Worm (Caenorhabditis elegans) whole organism, young adult: ENCODE results near the gene noca-1.
A peak's percentile ranks its signal among the peaks of the same experiment; 100 is the strongest.

Experiments used
- B0261.1 ChIP-seq: sonication (generic microtip); optimal IDR thresholded peaks from 2 replicates; lab custom pipeline; 2016; ENCODE audit warnings: mild to moderate bottlenecking, missing genetic modification characterization, moderate library complexity, missing compliant biosample characterization
- C06A6.2 ChIP-seq: fragments of 200-800 bp; sonication (Bioruptor generic); conservative IDR thresholded peaks from 2 replicates; pipeline ENCODE4 v1.3.6; 2022; ENCODE audit warnings: missing genetic modification characterization, missing compliant biosample characterization
- F23B12.7 ChIP-seq: sonication (generic microtip); optimal IDR thresholded peaks from 2 replicates; lab custom pipeline; 2017; ENCODE audit warnings: missing genetic modification characterization, mild to moderate bottlenecking, missing compliant biosample characterization, antibody characterized with exemption, moderate library complexity; ENCODE audit not compliant: insufficient read depth
- F33H1.4 ChIP-seq: fragments of 200-800 bp; sonication (Bioruptor generic); IDR thresholded peaks from 2 replicates; pipeline ENCODE4 v1.3.6; 2022; ENCODE audit warnings: missing genetic modification reagents, missing genetic modification characterization, missing compliant biosample characterization
- K11D2.4 ChIP-seq: fragments of 200-800 bp; sonication (Bioruptor generic); IDR thresholded peaks from 2 replicates; pipeline ENCODE4 v1.3.6; 2022; ENCODE audit warnings: missing genetic modification reagents, missing genetic modification characterization, missing compliant biosample characterization
- K12H6.12 ChIP-seq: fragments of 200-800 bp; sonication (Bioruptor generic); optimal IDR thresholded peaks from 2 replicates; lab custom pipeline; 2018; ENCODE audit warnings: mild to moderate bottlenecking, missing genetic modification characterization, missing compliant biosample characterization
- T26A5.8 ChIP-seq: sonication (generic microtip); optimal IDR thresholded peaks from 2 replicates; lab custom pipeline; 2016; ENCODE audit warnings: missing genetic modification characterization, missing compliant biosample characterization
- Y56A3A.18 ChIP-seq: fragments of 200-800 bp; sonication (Bioruptor generic); IDR thresholded peaks from 2 replicates; pipeline ENCODE4 v1.3.6; 2022; ENCODE audit warnings: missing genetic modification reagents, missing genetic modification characterization, missing compliant biosample characterization
- Y67H2A.10 ChIP-seq: fragments of 200-800 bp; sonication (Bioruptor generic); conservative IDR thresholded peaks from 2 replicates; pipeline ENCODE4 v1.3.6; 2022; ENCODE audit warnings: missing genetic modification reagents, missing genetic modification characterization, missing compliant biosample characterization
- aptf-3 ChIP-seq: fragments of 200-800 bp; sonication (Bioruptor generic); IDR thresholded peaks from 2 replicates; pipeline ENCODE4 v1.3.6; 2022; ENCODE audit warnings: missing genetic modification characterization, missing compliant biosample characterization
- ccch-3 ChIP-seq: fragments of 200-800 bp; sonication (Bioruptor generic); optimal IDR thresholded peaks from 2 replicates; lab custom pipeline; 2018; ENCODE audit warnings: mild to moderate bottlenecking, missing genetic modification characterization, missing compliant biosample characterization
- cebp-1 ChIP-seq, 2 experiments: fragments of 200-800 bp in 1 of 2; sonication (Bioruptor generic) in 1 of 2; sonication (generic microtip) in 1 of 2; IDR thresholded peaks in 1 of 2; optimal IDR thresholded peaks in 1 of 2; 2 replicates each; pipeline versions ENCODE4 v1.3.6 to Lab custom; 2017 to 2022; ENCODE audit warnings: missing compliant biosample characterization in 2 of 2, missing genetic modification characterization in 2 of 2, mild to moderate bottlenecking in 1 of 2, missing genetic modification reagents in 1 of 2, moderate library complexity in 1 of 2
- ceh-91 ChIP-seq: fragments of 200-800 bp; sonication (Bioruptor generic); IDR thresholded peaks from 2 replicates; pipeline ENCODE4 v1.3.6; 2022; ENCODE audit warnings: missing genetic modification reagents, missing genetic modification characterization, missing compliant biosample characterization
- chd-7 ChIP-seq: sonication (generic microtip); optimal IDR thresholded peaks from 2 replicates; lab custom pipeline; 2016; ENCODE audit warnings: mild to moderate bottlenecking, missing genetic modification characterization, moderate library complexity, missing compliant biosample characterization
- dpl-1 ChIP-seq: fragments of 150-350 bp; optimal IDR thresholded peaks from 2 replicates; lab custom pipeline; 2014; ENCODE audit warnings: missing biosample characterization, missing genetic modification reagents, missing genetic modification characterization
- efl-1 ChIP-seq: fragments of 150-350 bp; optimal IDR thresholded peaks from 2 replicates; lab custom pipeline; 2014; ENCODE audit warnings: missing biosample characterization, missing genetic modification reagents, missing genetic modification characterization
- ets-4 ChIP-seq: fragments of 200-800 bp; sonication (Bioruptor generic); optimal IDR thresholded peaks from 2 replicates; lab custom pipeline; 2018; ENCODE audit warnings: mild to moderate bottlenecking, missing genetic modification characterization, missing compliant biosample characterization
- fkh-3 ChIP-seq: sonication (generic microtip); optimal IDR thresholded peaks from 2 replicates; lab custom pipeline; 2016; ENCODE audit warnings: mild to moderate bottlenecking, missing genetic modification characterization, missing compliant biosample characterization
- gei-17 ChIP-seq: fragments of 200-800 bp; sonication (Bioruptor generic); optimal IDR thresholded peaks from 2 replicates; lab custom pipeline; 2018; ENCODE audit warnings: mild to moderate bottlenecking, missing genetic modification characterization, missing compliant biosample characterization
- hsf-1 ChIP-seq: fragments of 200-800 bp; sonication (Bioruptor generic); IDR thresholded peaks from 2 replicates; pipeline ENCODE4 v1.3.6; 2022; ENCODE audit warnings: missing genetic modification reagents, missing genetic modification characterization, missing compliant biosample characterization
- lin-26 ChIP-seq: fragments of 200-800 bp; sonication (Bioruptor generic); IDR thresholded peaks from 2 replicates; pipeline ENCODE4 v1.3.6; 2022; ENCODE audit warnings: missing genetic modification reagents, missing genetic modification characterization, missing compliant biosample characterization
- lsl-1 ChIP-seq: fragments of 200-800 bp; sonication (Bioruptor generic); optimal IDR thresholded peaks from 2 replicates; lab custom pipeline; 2018; ENCODE audit warnings: mild to moderate bottlenecking, missing genetic modification characterization, moderate library complexity, missing compliant biosample characterization
- lsy-27 ChIP-seq: sonication (generic microtip); optimal IDR thresholded peaks from 2 replicates; lab custom pipeline; 2017; ENCODE audit warnings: missing genetic modification characterization, mild to moderate bottlenecking, missing compliant biosample characterization, antibody characterized with exemption, missing genotype, borderline replicate concordance; ENCODE audit not compliant: insufficient read depth
- madf-8 ChIP-seq: fragments of 200-800 bp; sonication (Bioruptor generic); conservative IDR thresholded peaks from 2 replicates; pipeline ENCODE4 v1.3.6; 2022; ENCODE audit warnings: missing genetic modification reagents, missing genetic modification characterization, missing compliant biosample characterization
- nhr-27 ChIP-seq: fragments of 200-800 bp; sonication (Bioruptor generic); optimal IDR thresholded peaks from 2 replicates; lab custom pipeline; 2018; ENCODE audit warnings: mild to moderate bottlenecking, missing genetic modification characterization, moderate library complexity, missing compliant biosample characterization
- nhr-80 ChIP-seq: sonication (generic microtip); optimal IDR thresholded peaks from 2 replicates; lab custom pipeline; 2016; ENCODE audit warnings: missing genetic modification characterization, missing compliant biosample characterization
- tbx-9 ChIP-seq: sonication (generic microtip); optimal IDR thresholded peaks from 2 replicates; lab custom pipeline; 2016; ENCODE audit warnings: borderline replicate concordance, missing genetic modification characterization, inconsistent platforms, missing compliant biosample characterization
- unc-62 ChIP-seq: fragments of 150-350 bp; optimal IDR thresholded peaks from 2 replicates; lab custom pipeline; 2014; ENCODE audit warnings: missing biosample characterization, missing genetic modification reagents, missing genetic modification characterization
- ztf-6 ChIP-seq: fragments of 200-800 bp; sonication (Bioruptor generic); IDR thresholded peaks from 2 replicates; pipeline ENCODE4 v1.3.6; 2022; ENCODE audit warnings: missing genetic modification reagents, missing genetic modification characterization, missing compliant biosample characterization

noca-1 gene

ce11 chrV:13152575-13152974 lies at the start of gene noca-1:
TSS of gene noca-1 (plus strand) at chrV:13152919.
- TF ChIP-seq lsl-1 (peak; percentile 56), tbx-9 (tag; lab: Kevin White, UChicago) (no peak), nhr-27 (no peak), nhr-80 (no peak), B0261.1 (tag; lab: Kevin White, UChicago) (no peak), ets-4 (GFP tag; lab: Kevin White, UChicago) (no peak), madf-8 (0 out of 2 replicates have a peak, but pooled peaks have one; percentile 7), F33H1.4 (GFP tag; lab: Robert Waterston, UW) (peak; percentile 47), dpl-1 (GFP tag; lab: Kevin White, UChicago) (peak; percentile 40), efl-1 (GFP tag; lab: Kevin White, UChicago) (peak; percentile 57), ceh-91 (GFP tag; lab: Robert Waterston, UW) (0 out of 2 replicates have a peak, but pooled peaks have one; percentile 37), C06A6.2 (no peak), lsy-27 (tag; lab: Kevin White, UChicago) (no peak), K12H6.12 (tag; lab: Kevin White, UChicago) (no peak)
- TF ChIP-seq, all 124 proteins: peak for 6

- peak; percentile 64 for TF ChIP-seq unc-62 (GFP tag; lab: Kevin White, UChicago)
- TF ChIP-seq chd-7, result no peak
- TF ChIP-seq, all 124 proteins: peak for 1
Measured at ce11 chrV:13105840-13106429, 46.8 kb upstream of the noca-1 start.

ce11 chrV:13111599-13112191 lies 41.0 kb upstream of the noca-1 start:
- no peak for TF ChIP-seq ztf-6
- no peak for TF ChIP-seq F23B12.7 (tag; lab: Kevin White, UChicago)
- TF ChIP-seq F33H1.4 (GFP tag; lab: Robert Waterston, UW), result no peak
- no peak for TF ChIP-seq Y67H2A.10 (GFP tag; lab: Robert Waterston, UW)
- TF ChIP-seq lin-26 (GFP tag; lab: Robert Waterston, UW), result no peak

ce11 chrV:13112937-13113497 lies 39.7 kb upstream of the noca-1 start:
- TF ChIP-seq T26A5.8 (tag; lab: Kevin White, UChicago), result no peak
- no peak for TF ChIP-seq aptf-3 (GFP tag; lab: Robert Waterston, UW)
- no peak for TF ChIP-seq gei-17 (GFP tag; lab: Kevin White, UChicago)
- no peak for TF ChIP-seq ccch-3 (GFP tag; lab: Kevin White, UChicago)
- no peak for TF ChIP-seq fkh-3 (tag; lab: Kevin White, UChicago)
- no peak for TF ChIP-seq cebp-1 (GFP tag; IDR thresholded peaks at IDR 0.05; lab: Robert Waterston, UW)
- TF ChIP-seq cebp-1 (tag; optimal IDR thresholded peaks at IDR 0.05; lab: Kevin White, UChicago), result no peak
- no peak for TF ChIP-seq hsf-1 (GFP tag; lab: Robert Waterston, UW)
- no peak for TF ChIP-seq K11D2.4
- no peak for TF ChIP-seq Y56A3A.18 (GFP tag; lab: Robert Waterston, UW)
